Worm (Caenorhabditis elegans) whole organism, young adult: ENCODE results near the gene fbxb-71.

Experiments
- B0336.3 ChIP-seq: fragments of 200-800 bp; sonication (Bioruptor generic); IDR thresholded peaks from 2 replicates; pipeline ENCODE4 v1.3.6; 2022; ENCODE audit warnings: missing genetic modification characterization, missing compliant biosample characterization
- C17E4.6 ChIP-seq: fragments of 200-800 bp; sonication (Bioruptor generic); IDR thresholded peaks from 2 replicates; pipeline ENCODE4 v1.3.6; 2022; ENCODE audit warnings: missing genetic modification reagents, missing genetic modification characterization, missing compliant biosample characterization
- F22D6.2 ChIP-seq: sonication (generic microtip); optimal IDR thresholded peaks from 2 replicates; lab custom pipeline; 2016; ENCODE audit warnings: mild to moderate bottlenecking, missing genetic modification characterization, missing compliant biosample characterization
- F33H1.4 ChIP-seq: fragments of 200-800 bp; sonication (Bioruptor generic); IDR thresholded peaks from 2 replicates; pipeline ENCODE4 v1.3.6; 2022; ENCODE audit warnings: missing genetic modification reagents, missing genetic modification characterization, missing compliant biosample characterization
- F49E8.2 ChIP-seq: sonication (generic microtip); optimal IDR thresholded peaks from 3 replicates; lab custom pipeline; 2017; ENCODE audit warnings: missing genetic modification characterization, mild to moderate bottlenecking, missing compliant biosample characterization, antibody characterized with exemption, moderate library complexity; ENCODE audit not compliant: insufficient read depth
- F55B11.4 ChIP-seq: sonication (generic microtip); optimal IDR thresholded peaks from 2 replicates; lab custom pipeline; 2016; ENCODE audit warnings: missing compliant biosample characterization, missing genetic modification characterization, borderline replicate concordance; ENCODE audit not compliant: insufficient read depth
- K11D2.4 ChIP-seq: fragments of 200-800 bp; sonication (Bioruptor generic); IDR thresholded peaks from 2 replicates; pipeline ENCODE4 v1.3.6; 2022; ENCODE audit warnings: missing genetic modification reagents, missing genetic modification characterization, missing compliant biosample characterization
- Y79H2A.3 ChIP-seq: fragments of 200-800 bp; sonication (Bioruptor generic); conservative IDR thresholded peaks from 2 replicates; pipeline ENCODE4 v1.3.6; 2022; ENCODE audit warnings: missing genetic modification reagents, missing genetic modification characterization, missing compliant biosample characterization
- ZK185.1 ChIP-seq: sonication (generic microtip); optimal IDR thresholded peaks from 2 replicates; lab custom pipeline; 2016; ENCODE audit warnings: mild to moderate bottlenecking, missing genetic modification characterization, missing compliant biosample characterization; ENCODE audit not compliant: poor library complexity, severe bottlenecking
- akir-1 ChIP-seq: fragments of 200-800 bp; sonication (Bioruptor generic); optimal IDR thresholded peaks from 2 replicates; lab custom pipeline; 2018; ENCODE audit warnings: mild to moderate bottlenecking, missing genetic modification characterization, moderate library complexity, missing compliant biosample characterization
- ama-1 ChIP-seq, 3 experiments: fragments of 150-350 bp in 1 of 3; sonication (generic microtip) in 2 of 3; optimal IDR thresholded peaks; 2 replicates each; lab custom pipeline; 2014 to 2018; ENCODE audit warnings: missing biosample characterization in 2 of 3, missing genetic modification characterization in 2 of 3, missing genetic modification reagents in 2 of 3
- atf-7 ChIP-seq: sonication (generic microtip); optimal IDR thresholded peaks from 2 replicates; lab custom pipeline; 2017; ENCODE audit warnings: mild to moderate bottlenecking, missing genetic modification characterization, missing compliant biosample characterization
- bed-1 ChIP-seq: fragments of 200-800 bp; sonication (Bioruptor generic); IDR thresholded peaks from 2 replicates; pipeline ENCODE4 v1.3.6; 2022; ENCODE audit warnings: missing genetic modification reagents, missing genetic modification characterization, missing compliant biosample characterization
- ceh-91 ChIP-seq: fragments of 200-800 bp; sonication (Bioruptor generic); IDR thresholded peaks from 2 replicates; pipeline ENCODE4 v1.3.6; 2022; ENCODE audit warnings: missing genetic modification reagents, missing genetic modification characterization, missing compliant biosample characterization
- egl-44 ChIP-seq: fragments of 200-800 bp; sonication (Bioruptor generic); IDR thresholded peaks from 2 replicates; pipeline ENCODE4 v1.3.6; 2022; ENCODE audit warnings: missing genetic modification reagents, missing genetic modification characterization, missing compliant biosample characterization
- egrh-3 ChIP-seq: fragments of 200-800 bp; sonication (Bioruptor generic); IDR thresholded peaks from 2 replicates; pipeline ENCODE4 v1.3.6; 2022; ENCODE audit warnings: missing genetic modification reagents, missing genetic modification characterization, missing compliant biosample characterization
- ets-4 ChIP-seq: fragments of 200-800 bp; sonication (Bioruptor generic); optimal IDR thresholded peaks from 2 replicates; lab custom pipeline; 2018; ENCODE audit warnings: mild to moderate bottlenecking, missing genetic modification characterization, missing compliant biosample characterization
- him-1 ChIP-seq: sonication (generic microtip); optimal IDR thresholded peaks from 2 replicates; lab custom pipeline; 2016; ENCODE audit warnings: missing genotype, missing genetic modification reagents, missing genetic modification characterization, missing compliant biosample characterization
- hrde-1 ChIP-seq: sonication (generic microtip); optimal IDR thresholded peaks from 2 replicates; lab custom pipeline; 2016; ENCODE audit warnings: missing genetic modification characterization, mild to moderate bottlenecking, missing compliant biosample characterization, moderate library complexity, missing genotype, missing genetic modification reagents, borderline replicate concordance
- let-607 ChIP-seq, 2 experiments: fragments of 200-800 bp in 1 of 2; sonication (Bioruptor generic) in 1 of 2; sonication (generic microtip) in 1 of 2; optimal IDR thresholded peaks; 2 replicates each; lab custom pipeline; 2016 to 2018; ENCODE audit warnings: mild to moderate bottlenecking in 2 of 2, missing compliant biosample characterization in 2 of 2, missing genetic modification characterization in 2 of 2, moderate library complexity in 2 of 2, missing genotype in 1 of 2
- lin-35 ChIP-seq, 3 experiments: fragments of 150-350 bp in 2 of 3; sonication (generic microtip) in 1 of 3; optimal IDR thresholded peaks; 2 replicates each; lab custom pipeline; 2014 to 2018; ENCODE audit warnings: missing biosample characterization in 3 of 3, missing genetic modification characterization in 3 of 3, missing genetic modification reagents in 3 of 3
- lin-54 ChIP-seq: fragments of 200-800 bp; sonication (Bioruptor generic); optimal IDR thresholded peaks from 2 replicates; lab custom pipeline; 2018; ENCODE audit warnings: mild to moderate bottlenecking, missing genetic modification characterization, missing compliant biosample characterization
- lsl-1 ChIP-seq: fragments of 200-800 bp; sonication (Bioruptor generic); optimal IDR thresholded peaks from 2 replicates; lab custom pipeline; 2018; ENCODE audit warnings: mild to moderate bottlenecking, missing genetic modification characterization, moderate library complexity, missing compliant biosample characterization
- lsy-27 ChIP-seq: sonication (generic microtip); optimal IDR thresholded peaks from 2 replicates; lab custom pipeline; 2017; ENCODE audit warnings: missing genetic modification characterization, mild to moderate bottlenecking, missing compliant biosample characterization, antibody characterized with exemption, missing genotype, borderline replicate concordance; ENCODE audit not compliant: insufficient read depth
- madf-10 ChIP-seq: sonication (generic microtip); optimal IDR thresholded peaks from 2 replicates; lab custom pipeline; 2016; ENCODE audit warnings: mild to moderate bottlenecking, missing genetic modification characterization, missing compliant biosample characterization
- nfyb-1 ChIP-seq: fragments of 200-800 bp; sonication (Bioruptor generic); IDR thresholded peaks from 2 replicates; pipeline ENCODE4 v1.3.6; 2022; ENCODE audit warnings: missing genetic modification reagents, missing genetic modification characterization, missing compliant biosample characterization
- nhr-80 ChIP-seq: sonication (generic microtip); optimal IDR thresholded peaks from 2 replicates; lab custom pipeline; 2016; ENCODE audit warnings: missing genetic modification characterization, missing compliant biosample characterization
- nhr-90 ChIP-seq: sonication (generic microtip); optimal IDR thresholded peaks from 2 replicates; lab custom pipeline; 2016; ENCODE audit warnings: missing genotype, mild to moderate bottlenecking, missing genetic modification characterization, missing compliant biosample characterization
- pha-4 ChIP-seq: fragments of 150-350 bp; sonication (generic microtip); optimal IDR thresholded peaks from 2 replicates; lab custom pipeline; 2014; ENCODE audit warnings: missing biosample characterization, missing genetic modification reagents, missing genetic modification characterization
- sdz-38 ChIP-seq: sonication (generic microtip); optimal IDR thresholded peaks from 2 replicates; lab custom pipeline; 2016; ENCODE audit warnings: missing genotype, missing genetic modification characterization, missing compliant biosample characterization
- tbp1 ChIP-seq: fragments of 200-800 bp; sonication (Bioruptor generic); optimal IDR thresholded peaks from 2 replicates; lab custom pipeline; 2018; ENCODE audit warnings: mild to moderate bottlenecking, missing genetic modification characterization, missing compliant biosample characterization
- tlf-1 ChIP-seq: fragments of 200-800 bp; sonication (Bioruptor generic); optimal IDR thresholded peaks from 2 replicates; lab custom pipeline; 2018; ENCODE audit warnings: mild to moderate bottlenecking, missing genetic modification characterization, missing compliant biosample characterization
- unc-62 ChIP-seq: fragments of 150-350 bp; optimal IDR thresholded peaks from 2 replicates; lab custom pipeline; 2014; ENCODE audit warnings: missing biosample characterization, missing genetic modification reagents, missing genetic modification characterization
- ztf-22 ChIP-seq: fragments of 200-800 bp; sonication (Bioruptor generic); optimal IDR thresholded peaks from 2 replicates; lab custom pipeline; 2018; ENCODE audit warnings: mild to moderate bottlenecking, missing genetic modification characterization, moderate library complexity, missing compliant biosample characterization
- ztf-3 ChIP-seq: fragments of 200-800 bp; sonication (Bioruptor generic); optimal IDR thresholded peaks from 2 replicates; lab custom pipeline; 2018; ENCODE audit warnings: mild to moderate bottlenecking, missing genetic modification characterization, missing compliant biosample characterization

The fbxb-71 gene

DNA sequence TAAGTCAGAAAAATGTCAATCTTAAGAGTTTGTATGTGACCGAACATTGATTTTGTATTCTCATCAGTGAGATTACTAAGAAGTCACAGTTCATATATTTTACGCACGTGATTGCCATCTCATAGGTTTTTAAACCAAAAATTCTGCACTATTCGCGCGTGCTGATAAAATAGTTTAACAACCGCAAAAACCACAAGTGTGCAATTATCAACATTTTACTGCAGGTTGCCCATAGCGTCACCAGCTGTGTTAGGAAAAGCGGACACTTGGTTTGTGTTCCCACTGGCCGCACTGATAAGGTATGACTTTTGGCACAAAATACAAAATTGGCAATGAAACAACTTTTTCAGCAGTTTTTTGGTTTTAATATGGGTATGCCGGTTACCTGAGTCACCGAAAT lies 27.4 kb downstream of the fbxb-71 start:
- peak; percentile 36 to 39 for TF ChIP-seq let-607 (tag; optimal IDR thresholded peaks at IDR 0.05; lab: Kevin White, UChicago)
- TF ChIP-seq lin-35 (GFP tag; optimal IDR thresholded peaks at IDR 0.05; lab: Kevin White, UChicago) = no peak
- TF ChIP-seq ztf-22 (GFP tag; lab: Kevin White, UChicago) = peak; percentile 88
- peak; percentile 41 for TF ChIP-seq tlf-1 (GFP tag; lab: Kevin White, UChicago)
- TF ChIP-seq lin-54 (GFP tag; lab: Kevin White, UChicago) = no peak
- TF ChIP-seq B0336.3 (GFP tag; lab: Robert Waterston, UW) = peak; percentile 70; the same call in 1 of the 2 replicates
- peak; percentile 74 for TF ChIP-seq F22D6.2 (tag; lab: Kevin White, UChicago)
- TF ChIP-seq him-1 (tag; lab: Kevin White, UChicago) = no peak
- TF ChIP-seq pha-4 = peak; percentile 37
- peak; percentile 93 for TF ChIP-seq atf-7 (tag; lab: Kevin White, UChicago)
- peak; percentile 33 for TF ChIP-seq madf-10 (tag; lab: Kevin White, UChicago)
- peak; percentile 48 for TF ChIP-seq nhr-90 (tag; lab: Kevin White, UChicago)
- peak; percentile 99 for TF ChIP-seq nhr-80 (tag; lab: Kevin White, UChicago)
- peak; percentile 66 for TF ChIP-seq ets-4 (GFP tag; lab: Kevin White, UChicago)
- TF ChIP-seq unc-62 (GFP tag; lab: Kevin White, UChicago) = peak; percentile 31
- TF ChIP-seq egl-44 (GFP tag; lab: Robert Waterston, UW) = 0 out of 2 replicates have a peak, but pooled peaks have one; percentile 30
- TF ChIP-seq nfyb-1 (GFP tag; lab: Robert Waterston, UW) = 0 out of 2 replicates have a peak, but pooled peaks have one; percentile 59
- no peak for TF ChIP-seq ZK185.1 (tag; lab: Kevin White, UChicago)
- peak; percentile 54 for TF ChIP-seq tbp1 (GFP tag; lab: Kevin White, UChicago)

DNA sequence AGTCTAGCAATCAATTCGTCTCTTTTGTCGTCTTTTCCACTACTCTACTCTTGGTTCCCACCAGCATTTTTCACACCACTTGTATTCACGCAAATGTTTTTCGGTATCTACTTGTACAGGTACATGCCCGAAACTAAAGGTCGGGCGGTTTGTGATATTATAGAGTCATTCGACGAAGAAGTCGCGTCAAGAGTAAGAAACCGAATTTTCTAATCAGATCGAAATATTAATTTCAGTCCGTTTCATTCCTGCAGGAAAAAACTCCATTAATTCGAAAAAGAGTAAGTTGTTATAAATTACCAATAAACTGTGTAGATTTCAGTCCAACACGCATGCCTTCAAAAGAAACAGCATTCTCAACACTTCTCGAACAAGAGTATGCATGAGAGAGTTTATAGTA lies 29.2 kb downstream of the fbxb-71 start:
- no peak for TF ChIP-seq F55B11.4 (tag; lab: Kevin White, UChicago)
- TF ChIP-seq F49E8.2 = no peak
- TF ChIP-seq hrde-1 (tag; lab: Kevin White, UChicago) = no peak
- TF ChIP-seq madf-10 (tag; lab: Kevin White, UChicago) = no peak
- TF ChIP-seq lsy-27 = no peak
- no peak for TF ChIP-seq egrh-3
- TF ChIP-seq C17E4.6 (GFP tag; lab: Robert Waterston, UW) = no peak
- TF ChIP-seq ama-1 (optimal IDR thresholded peaks at IDR 0.05; lab: Kevin White, UChicago) = no peak
- TF ChIP-seq ama-1 (GFP tag; optimal IDR thresholded peaks at IDR 0.05; lab: Kevin White, UChicago) = no peak
- no peak for TF ChIP-seq akir-1 (GFP tag; lab: Kevin White, UChicago)
- no peak for TF ChIP-seq lsl-1 (GFP tag; lab: Kevin White, UChicago)

DNA sequence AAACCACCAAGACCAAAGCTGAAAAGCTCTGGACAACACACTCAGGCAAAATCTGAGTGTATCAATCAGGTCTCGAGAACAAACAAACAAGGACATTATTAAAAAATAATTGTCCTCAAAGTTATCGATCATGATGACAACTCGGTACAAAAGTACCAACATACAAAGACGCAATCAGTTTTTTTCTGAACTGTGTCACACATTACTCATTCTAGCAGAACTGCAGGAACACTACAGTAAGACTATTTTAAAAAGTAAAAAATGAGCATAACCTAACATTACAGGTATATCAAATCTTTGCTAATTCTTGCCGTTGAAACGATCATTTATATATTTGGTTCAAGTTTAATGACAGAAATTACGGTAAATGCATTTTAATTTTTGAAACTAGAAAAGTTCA lies 33.5 kb downstream of the fbxb-71 start, which contains the start of gene K09C4.2:
K09C4.2 (plus strand) TSS at position 301 of the 400 bp plus-strand sequence.
- TF ChIP-seq bed-1 (GFP tag; lab: Robert Waterston, UW) (no peak), tlf-1 (GFP tag; lab: Kevin White, UChicago) (no peak), ztf-3 (GFP tag; lab: Kevin White, UChicago) (no peak), tbp1 (GFP tag; lab: Kevin White, UChicago) (no peak), F33H1.4 (no peak), K11D2.4 (GFP tag; lab: Robert Waterston, UW) (no peak), nhr-90 (tag; lab: Kevin White, UChicago) (no peak), sdz-38 (tag; lab: Kevin White, UChicago) (no peak), ceh-91 (GFP tag; lab: Robert Waterston, UW) (no peak), him-1 (tag; lab: Kevin White, UChicago) (no peak), Y79H2A.3 (GFP tag; lab: Robert Waterston, UW) (no peak)
